In genomic region chr3R:21859509-21859908, dm6 we compare ENCODE assay signal across 3 fruit fly cellular contexts.
TF ChIP-seq lines count a peak whose summit lies in the region.

No protein-coding gene starts in this region.

TF ChIP-seq in whole organism, embryonic, 481 proteins besides CTCF, POLR2A, EP300 and RAD21 (continued from another document and continues in another):
- TF ChIP-seq CG3407 (GFP tag; optimal IDR thresholded peaks at IDR 0.05; lab: Kevin White, UChicago): peak; percentile 5
- TF ChIP-seq CG4424 (GFP tag; optimal IDR thresholded peaks at IDR 0.05; lab: Kevin White, UChicago): peak; percentile 47
- no peak for TF ChIP-seq Fer3 (tag; optimal IDR thresholded peaks at IDR 0.05; lab: Kevin White, UChicago)
- TF ChIP-seq Dfd (GFP tag; optimal IDR thresholded peaks at IDR 0.05; lab: Kevin White, UChicago): no peak
- TF ChIP-seq CG9727 (GFP tag; optimal IDR thresholded peaks at IDR 0.05; lab: Kevin White, UChicago): peak; percentile 63
- TF ChIP-seq stwl (tag; optimal IDR thresholded peaks at IDR 0.05; lab: Kevin White, UChicago): peak; percentile 14
- TF ChIP-seq grn (GFP tag; optimal IDR thresholded peaks at IDR 0.05; lab: Kevin White, UChicago): no peak
- TF ChIP-seq az2 (GFP tag; optimal IDR thresholded peaks at IDR 0.05; lab: Kevin White, UChicago): peak; percentile 60
- TF ChIP-seq CG18262 (tag; optimal IDR thresholded peaks at IDR 0.05; lab: Kevin White, UChicago): peak; percentile 80
- no peak for TF ChIP-seq ftz-f1 (GFP tag; optimal IDR thresholded peaks at IDR 0.05; lab: Kevin White, UChicago)
- TF ChIP-seq CG12769 (tag; optimal IDR thresholded peaks at IDR 0.05; lab: Kevin White, UChicago): peak; percentile 14
- no peak for TF ChIP-seq sna (GFP tag; IDR thresholded peaks at IDR 0.05; lab: Robert Waterston, UW; ENCODE audit: partially characterized antibody)
- no peak for TF ChIP-seq oc (tag; optimal IDR thresholded peaks at IDR 0.05; lab: Kevin White, UChicago)
- TF ChIP-seq ems (GFP tag; optimal IDR thresholded peaks at IDR 0.05; lab: Kevin White, UChicago): no peak
- no peak for TF ChIP-seq CG30020 (tag; optimal IDR thresholded peaks at IDR 0.05; lab: Kevin White, UChicago)
- TF ChIP-seq Spps (tag; optimal IDR thresholded peaks at IDR 0.05; lab: Kevin White, UChicago): peak; percentile 37
- peak; percentile 49 for TF ChIP-seq CG1603 (tag; optimal IDR thresholded peaks at IDR 0.05; lab: Kevin White, UChicago)
- peak; percentile 63; the same call in 1 of the 3 replicates for TF ChIP-seq zfh1 (GFP tag; IDR thresholded peaks at IDR 0.05; lab: Robert Waterston, UW)
- TF ChIP-seq GATAe (GFP tag; conservative IDR thresholded peaks at IDR 0.05; lab: Robert Waterston, UW): no peak
- peak; percentile 1 for TF ChIP-seq ind (GFP tag; optimal IDR thresholded peaks at IDR 0.05; lab: Kevin White, UChicago)
- TF ChIP-seq D19B (GFP tag; optimal IDR thresholded peaks at IDR 0.05; lab: Kevin White, UChicago): no peak
- TF ChIP-seq CG12391 (tag; optimal IDR thresholded peaks at IDR 0.05; lab: Kevin White, UChicago): peak; percentile 61
- no peak for TF ChIP-seq CG10366 (GFP tag; IDR thresholded peaks at IDR 0.05; lab: Robert Waterston, UW)
- TF ChIP-seq CG5245 (GFP tag; optimal IDR thresholded peaks at IDR 0.05; lab: Kevin White, UChicago): peak; percentile 8
- peak; percentile 61; the same call in 2 of the 3 replicates for TF ChIP-seq CG17361 (GFP tag; IDR thresholded peaks at IDR 0.05; lab: Robert Waterston, UW)
- peak; percentile 34 for TF ChIP-seq CG15073 (GFP tag; optimal IDR thresholded peaks at IDR 0.05; lab: Kevin White, UChicago)
- peak; percentile 16 for TF ChIP-seq CG9817 (tag; optimal IDR thresholded peaks at IDR 0.05; lab: Kevin White, UChicago)
- TF ChIP-seq CG15601 (tag; optimal IDR thresholded peaks at IDR 0.05; lab: Kevin White, UChicago): peak; percentile 28
- no peak for TF ChIP-seq dm (GFP tag; optimal IDR thresholded peaks at IDR 0.05; lab: Kevin White, UChicago)
- TF ChIP-seq eve (GFP tag; optimal IDR thresholded peaks at IDR 0.05; lab: Kevin White, UChicago): peak in 1 of 2 experiments; percentile 70
- TF ChIP-seq nmo (GFP tag; optimal IDR thresholded peaks at IDR 0.05; lab: Kevin White, UChicago): peak; percentile 63
- no peak for TF ChIP-seq CG12155 (GFP tag; optimal IDR thresholded peaks at IDR 0.05; lab: Kevin White, UChicago)
- TF ChIP-seq CG12942 (GFP tag; optimal IDR thresholded peaks at IDR 0.05; lab: Kevin White, UChicago): peak; percentile 23
- TF ChIP-seq tx (GFP tag; optimal IDR thresholded peaks at IDR 0.05; lab: Kevin White, UChicago): peak; percentile 36
- TF ChIP-seq tin (GFP tag; optimal IDR thresholded peaks at IDR 0.05; lab: Kevin White, UChicago): peak; percentile 51
- peak; percentile 23 for TF ChIP-seq CG9609 (GFP tag; optimal IDR thresholded peaks at IDR 0.05; lab: Kevin White, UChicago)
- peak; percentile 79 for TF ChIP-seq CG17829 (tag; optimal IDR thresholded peaks at IDR 0.05; lab: Kevin White, UChicago)
- TF ChIP-seq Six4 (GFP tag; optimal IDR thresholded peaks at IDR 0.05; lab: Kevin White, UChicago): peak; percentile 22
- peak; percentile 26 for TF ChIP-seq Hr3 (GFP tag; optimal IDR thresholded peaks at IDR 0.05; lab: Kevin White, UChicago)
- TF ChIP-seq twi (tag; optimal IDR thresholded peaks at IDR 0.05; lab: Kevin White, UChicago): peak; percentile 24
- 0 out of 3 replicates have a peak, but pooled peaks have one; percentile 45 for TF ChIP-seq CG7357 (GFP tag; IDR thresholded peaks at IDR 0.05; lab: Robert Waterston, UW)
- TF ChIP-seq D19A (tag; optimal IDR thresholded peaks at IDR 0.05; lab: Kevin White, UChicago): peak; percentile 44
- TF ChIP-seq pfk (GFP tag; optimal IDR thresholded peaks at IDR 0.05; lab: Kevin White, UChicago): no peak
- TF ChIP-seq crc (GFP tag; optimal IDR thresholded peaks at IDR 0.05; lab: Kevin White, UChicago): peak; percentile 28

TF ChIP-seq in whole organism, prepupa, 60 proteins besides CTCF, POLR2A, EP300 and RAD21 (continued from another document):
- TF ChIP-seq Hr4 (GFP tag; optimal IDR thresholded peaks at IDR 0.05; lab: Kevin White, UChicago) (peak; percentile 90), CG32006 (GFP tag; optimal IDR thresholded peaks at IDR 0.05; lab: Kevin White, UChicago) (peak; percentile 94), esn (GFP tag; optimal IDR thresholded peaks at IDR 0.05; lab: Kevin White, UChicago) (peak; percentile 98), Gug (GFP tag; IDR thresholded peaks at IDR 0.05; lab: Robert Waterston, UW) (peak; percentile 69), cyc (GFP tag; optimal IDR thresholded peaks at IDR 0.05; lab: Kevin White, UChicago) (peak; percentile 93), CG1621 (tag; optimal IDR thresholded peaks at IDR 0.05; lab: Kevin White, UChicago) (peak; percentile 77), CG10631 (GFP tag; optimal IDR thresholded peaks at IDR 0.05; lab: Kevin White, UChicago) (peak; percentile 88), Sox14 (GFP tag; optimal IDR thresholded peaks at IDR 0.05; lab: Kevin White, UChicago) (peak; percentile 93), Sox15 (GFP tag; optimal IDR thresholded peaks at IDR 0.05; lab: Kevin White, UChicago) (peak; percentile 87), fkh (GFP tag; optimal IDR thresholded peaks at IDR 0.05; lab: Kevin White, UChicago) (no peak), Ets21C (GFP tag; optimal IDR thresholded peaks at IDR 0.05; lab: Kevin White, UChicago) (peak; percentile 95), CG11902 (GFP tag; optimal IDR thresholded peaks at IDR 0.05; lab: Kevin White, UChicago) (peak; percentile 83), CG10669 (GFP tag; optimal IDR thresholded peaks at IDR 0.05; lab: Kevin White, UChicago) (peak; percentile 75), CG31627 (GFP tag; optimal IDR thresholded peaks at IDR 0.05; lab: Kevin White, UChicago) (peak; percentile 96), CG8319 (GFP tag; optimal IDR thresholded peaks at IDR 0.05; lab: Kevin White, UChicago) (peak; percentile 75), pdm3 (GFP tag; optimal IDR thresholded peaks at IDR 0.05; lab: Kevin White, UChicago) (peak; percentile 93), CG11294 (GFP tag; IDR thresholded peaks at IDR 0.05; lab: Robert Waterston, UW) (peak; percentile 53; the same call in 1 of the 2 replicates), topi (GFP tag; optimal IDR thresholded peaks at IDR 0.05; lab: Kevin White, UChicago) (peak; percentile 94), lz (GFP tag; optimal IDR thresholded peaks at IDR 0.05; lab: Kevin White, UChicago) (peak; percentile 96), Hr39 (GFP tag; optimal IDR thresholded peaks at IDR 0.05; lab: Kevin White, UChicago) (peak; percentile 96), acj6 (GFP tag; optimal IDR thresholded peaks at IDR 0.05; lab: Kevin White, UChicago) (peak; percentile 92), CG15336 (GFP tag; IDR thresholded peaks at IDR 0.05; lab: Robert Waterston, UW) (peak; percentile 90), spab (GFP tag; optimal IDR thresholded peaks at IDR 0.05; lab: Kevin White, UChicago) (peak; percentile 82), Smox (GFP tag; optimal IDR thresholded peaks at IDR 0.05; lab: Kevin White, UChicago) (peak; percentile 96), Hr38 (GFP tag; optimal IDR thresholded peaks at IDR 0.05; lab: Kevin White, UChicago) (no peak), CG6808 (GFP tag; optimal IDR thresholded peaks at IDR 0.05; lab: Kevin White, UChicago) (peak; percentile 71), CG8119 (GFP tag; IDR thresholded peaks at IDR 0.05; lab: Robert Waterston, UW) (peak; percentile 89), fd59A (GFP tag; optimal IDR thresholded peaks at IDR 0.05; lab: Kevin White, UChicago) (peak; percentile 70), salr (GFP tag; optimal IDR thresholded peaks at IDR 0.05; lab: Kevin White, UChicago) (peak; percentile 70 to 81), Met (GFP tag; optimal IDR thresholded peaks at IDR 0.05; lab: Kevin White, UChicago) (peak; percentile 97), Sox102F (GFP tag; optimal IDR thresholded peaks at IDR 0.05; lab: Kevin White, UChicago) (peak; percentile 96), eg (GFP tag; IDR thresholded peaks at IDR 0.05; lab: Robert Waterston, UW) (peak; percentile 79), dac (GFP tag; optimal IDR thresholded peaks at IDR 0.05; lab: Kevin White, UChicago) (peak; percentile 78), CG34406 (GFP tag; optimal IDR thresholded peaks at IDR 0.05; lab: Kevin White, UChicago) (peak; percentile 91), CG6854 (GFP tag; optimal IDR thresholded peaks at IDR 0.05; lab: Kevin White, UChicago) (peak; percentile 87), dsx (GFP tag; optimal IDR thresholded peaks at IDR 0.05; lab: Kevin White, UChicago; ENCODE audit: poor library complexity, severe bottlenecking) (peak; percentile 85), CG4318 (GFP tag; optimal IDR thresholded peaks at IDR 0.05; lab: Kevin White, UChicago) (peak; percentile 86)

TF ChIP-seq in whole organism, wandering third instar larva, 38 proteins besides CTCF, POLR2A, EP300 and RAD21 (continued from another document):
- TF ChIP-seq pan (optimal IDR thresholded peaks at IDR 0.05; lab: Kevin White, UChicago) (no peak), HLH106 (tag; optimal IDR thresholded peaks at IDR 0.05; lab: Kevin White, UChicago) (peak; percentile 95), Vsx2 (GFP tag; optimal IDR thresholded peaks at IDR 0.05; lab: Kevin White, UChicago; ENCODE audit: partially characterized antibody) (no peak), dmrt93B (GFP tag; optimal IDR thresholded peaks at IDR 0.05; lab: Kevin White, UChicago) (peak; percentile 84), Jra (GFP tag; optimal IDR thresholded peaks at IDR 0.05; lab: Kevin White, UChicago) (peak; percentile 85), woc (GFP tag; optimal IDR thresholded peaks at IDR 0.05; lab: Kevin White, UChicago) (peak; percentile 89), Rel (GFP tag; optimal IDR thresholded peaks at IDR 0.05; lab: Kevin White, UChicago) (peak; percentile 70), Rel (tag; optimal IDR thresholded peaks at IDR 0.05; lab: Kevin White, UChicago) (peak; percentile 75), foxo (GFP tag; optimal IDR thresholded peaks at IDR 0.05; lab: Kevin White, UChicago) (peak in 1 of 2 experiments; percentile 96), Hnf4 (GFP tag; optimal IDR thresholded peaks at IDR 0.05; lab: Kevin White, UChicago) (peak; percentile 91), GATAd (GFP tag; optimal IDR thresholded peaks at IDR 0.05; lab: Kevin White, UChicago) (peak; percentile 1)
